Worm (Caenorhabditis elegans) whole organism, L4 larva: Measurements from ENCODE around the gene H41C03.1.

Experiments used
- F10B5.3 ChIP-seq: sonication (generic microtip); optimal IDR thresholded peaks from 2 replicates; lab custom pipeline; 2016; ENCODE audit warnings: mild to moderate bottlenecking, missing genetic modification characterization, missing compliant biosample characterization
- F26F4.8 ChIP-seq: fragments of 200-800 bp; sonication (Bioruptor generic); conservative IDR thresholded peaks from 2 replicates; pipeline ENCODE4 v1.3.6; 2022; ENCODE audit warnings: missing genetic modification characterization, missing compliant biosample characterization
- R02D3.7 ChIP-seq: fragments of 150-350 bp; sonication (generic microtip); optimal IDR thresholded peaks from 3 replicates; lab custom pipeline; 2014; ENCODE audit warnings: missing biosample characterization, missing genetic modification characterization
- Y105C5A.15 ChIP-seq: fragments of 200-800 bp; sonication (Bioruptor generic); IDR thresholded peaks from 2 replicates; pipeline ENCODE4 v1.3.6; 2022; ENCODE audit warnings: missing genetic modification characterization, missing compliant biosample characterization
- Y48G9A.11 ChIP-seq: fragments of 200-800 bp; sonication (Bioruptor generic); IDR thresholded peaks from 2 replicates; pipeline ENCODE4 v1.3.6; 2022; ENCODE audit warnings: missing genetic modification reagents, missing genetic modification characterization, missing compliant biosample characterization
- Y5F2A.4 ChIP-seq: fragments of 200-800 bp; sonication (Bioruptor generic); optimal IDR thresholded peaks from 2 replicates; lab custom pipeline; 2018; ENCODE audit warnings: mild to moderate bottlenecking, missing genetic modification characterization, missing compliant biosample characterization
- aha-1 ChIP-seq: fragments of 150-350 bp; peaks from one replicate; lab custom pipeline; 2014; ENCODE audit warnings: missing biosample characterization, missing genetic modification characterization
- attf-4 ChIP-seq: sonication (generic microtip); optimal IDR thresholded peaks from 3 replicates; lab custom pipeline; 2017; ENCODE audit warnings: missing biosample characterization, missing genetic modification characterization
- daf-12 ChIP-seq: fragments of 150-350 bp; optimal IDR thresholded peaks from 2 replicates; lab custom pipeline; 2014; ENCODE audit warnings: missing biosample characterization, missing genetic modification reagents, missing genetic modification characterization
- daf-16 ChIP-seq, 3 experiments: sonication (generic microtip); optimal IDR thresholded peaks; 2 replicates each; lab custom pipeline; 2016 to 2017; ENCODE audit warnings: missing genetic modification characterization in 3 of 3, missing genetic modification reagents in 3 of 3, mild to moderate bottlenecking in 2 of 3, missing compliant biosample characterization in 2 of 3, missing biosample characterization in 1 of 3, moderate library complexity in 1 of 3
- daf-8 ChIP-seq: fragments of 200-800 bp; sonication (Bioruptor generic); IDR thresholded peaks from 2 replicates; pipeline ENCODE4 v1.3.6; 2022; ENCODE audit warnings: missing genetic modification characterization, missing compliant biosample characterization
- dmd-8 ChIP-seq: fragments of 200-800 bp; sonication (Bioruptor generic); IDR thresholded peaks from 2 replicates; pipeline ENCODE4 v1.3.6; 2022; ENCODE audit warnings: missing genetic modification characterization, missing compliant biosample characterization
- dmd-9 ChIP-seq: fragments of 200-800 bp; sonication (Bioruptor generic); IDR thresholded peaks from 2 replicates; pipeline ENCODE4 v1.3.6; 2022; ENCODE audit warnings: missing genetic modification reagents, missing genetic modification characterization, missing compliant biosample characterization
- dpl-1 ChIP-seq: fragments of 150-350 bp; optimal IDR thresholded peaks from 2 replicates; lab custom pipeline; 2014; ENCODE audit warnings: missing biosample characterization, missing genetic modification reagents, missing genetic modification characterization
- gei-8 ChIP-seq: fragments of 200-800 bp; sonication (Bioruptor generic); optimal IDR thresholded peaks from 2 replicates; lab custom pipeline; 2018; ENCODE audit warnings: mild to moderate bottlenecking, missing genetic modification characterization, missing compliant biosample characterization
- hif-1 ChIP-seq, 2 experiments: sonication (generic microtip); optimal IDR thresholded peaks; 2 replicates each; lab custom pipeline; 2016 to 2017; ENCODE audit warnings: missing compliant biosample characterization in 2 of 2, missing genetic modification characterization in 2 of 2, missing genetic modification reagents in 2 of 2, missing genotype in 2 of 2, mild to moderate bottlenecking in 1 of 2
- hlh-11 ChIP-seq: fragments of 200-800 bp; sonication (Bioruptor generic); optimal IDR thresholded peaks from 2 replicates; lab custom pipeline; 2018; ENCODE audit warnings: mild to moderate bottlenecking, missing genetic modification characterization, missing compliant biosample characterization
- hlh-30 ChIP-seq: sonication (generic microtip); optimal IDR thresholded peaks from 2 replicates; lab custom pipeline; 2017; ENCODE audit warnings: antibody characterized with exemption, mild to moderate bottlenecking, missing genetic modification characterization, missing compliant biosample characterization; ENCODE audit not compliant: insufficient read depth
- lim-7 ChIP-seq: fragments of 200-800 bp; sonication (Bioruptor generic); IDR thresholded peaks from 2 replicates; pipeline ENCODE4 v1.3.6; 2022; ENCODE audit warnings: missing genetic modification characterization, missing compliant biosample characterization
- lin-13 ChIP-seq: fragments of 150-350 bp; optimal IDR thresholded peaks from 2 replicates; lab custom pipeline; 2014; ENCODE audit warnings: missing biosample characterization, missing genetic modification reagents, missing genetic modification characterization
- lin-38 ChIP-seq: fragments of 200-800 bp; sonication (Bioruptor generic); IDR thresholded peaks from 2 replicates; pipeline ENCODE4 v1.3.6; 2022; ENCODE audit warnings: missing genetic modification reagents, missing genetic modification characterization, missing compliant biosample characterization
- lin-39 ChIP-seq: fragments of 150-350 bp; optimal IDR thresholded peaks from 2 replicates; lab custom pipeline; 2014; ENCODE audit warnings: missing biosample characterization, missing genetic modification reagents, missing genetic modification characterization
- lir-3 ChIP-seq: sonication (generic microtip); optimal IDR thresholded peaks from 2 replicates; lab custom pipeline; 2016; ENCODE audit warnings: mild to moderate bottlenecking, missing genetic modification characterization, missing compliant biosample characterization
- lsy-2 ChIP-seq, 2 experiments: fragments of 150-350 bp in 1 of 2; sonication (generic microtip) in 1 of 2; optimal IDR thresholded peaks; 2 replicates each; lab custom pipeline; 2014 to 2017; ENCODE audit warnings: missing biosample characterization in 2 of 2, missing genetic modification characterization in 2 of 2
- mes-2 ChIP-seq: sonication (generic microtip); optimal IDR thresholded peaks from 2 replicates; lab custom pipeline; 2016; ENCODE audit warnings: missing genotype, mild to moderate bottlenecking, missing genetic modification characterization, missing compliant biosample characterization; ENCODE audit not compliant: poor library complexity, severe bottlenecking
- mxl-2 ChIP-seq: fragments of 200-800 bp; sonication (Bioruptor generic); conservative IDR thresholded peaks from 2 replicates; pipeline ENCODE4 v1.3.6; 2022; ENCODE audit warnings: missing genetic modification reagents, missing genetic modification characterization, missing compliant biosample characterization
- nhr-11 ChIP-seq: fragments of 150-350 bp; optimal IDR thresholded peaks from 2 replicates; lab custom pipeline; 2014; ENCODE audit warnings: missing biosample characterization, missing genetic modification characterization
- pha-4 ChIP-seq, 2 experiments: fragments of 150-350 bp in 1 of 2; fragments of 200-800 bp in 1 of 2; sonication (Bioruptor generic) in 1 of 2; IDR thresholded peaks in 1 of 2; optimal IDR thresholded peaks in 1 of 2; 2 replicates each; pipeline versions ENCODE4 v1.3.6 to Lab custom; 2014 to 2022; ENCODE audit warnings: missing genetic modification characterization in 2 of 2, missing genetic modification reagents in 2 of 2, missing biosample characterization in 1 of 2, missing compliant biosample characterization in 1 of 2
- php-3 ChIP-seq: fragments of 200-800 bp; sonication (Bioruptor generic); IDR thresholded peaks from 2 replicates; pipeline ENCODE4 v1.3.6; 2022; ENCODE audit warnings: missing genetic modification reagents, missing genetic modification characterization, missing compliant biosample characterization
- pqm-1 ChIP-seq: sonication (generic microtip); optimal IDR thresholded peaks from 2 replicates; lab custom pipeline; 2017; ENCODE audit warnings: missing biosample characterization, missing genetic modification characterization
- skn-1 ChIP-seq: fragments of 150-350 bp; optimal IDR thresholded peaks from 2 replicates; lab custom pipeline; 2014; ENCODE audit warnings: missing biosample characterization, missing genetic modification characterization
- snpc-1.2 ChIP-seq: fragments of 200-800 bp; sonication (Bioruptor generic); IDR thresholded peaks from 2 replicates; pipeline ENCODE4 v1.3.6; 2022; ENCODE audit warnings: missing genetic modification reagents, missing genetic modification characterization, missing compliant biosample characterization
- snpc-4 ChIP-seq: fragments of 150-350 bp; optimal IDR thresholded peaks from 2 replicates; lab custom pipeline; 2014; ENCODE audit warnings: missing biosample characterization, missing genetic modification characterization
- tag-97 ChIP-seq: fragments of 200-800 bp; sonication (Bioruptor generic); IDR thresholded peaks from 2 replicates; pipeline ENCODE4 v1.3.6; 2022; ENCODE audit warnings: missing genetic modification characterization, missing compliant biosample characterization
- unc-130 ChIP-seq: sonication (generic microtip); optimal IDR thresholded peaks from 2 replicates; lab custom pipeline; 2016; ENCODE audit warnings: missing genetic modification reagents, missing genetic modification characterization, missing compliant biosample characterization
- unc-39 ChIP-seq: sonication (generic microtip); optimal IDR thresholded peaks from 2 replicates; lab custom pipeline; 2017; ENCODE audit warnings: missing biosample characterization, missing genetic modification characterization
- unc-62 ChIP-seq, 3 experiments: fragments of 150-350 bp in 1 of 3; sonication (generic microtip); optimal IDR thresholded peaks in 2 of 3; peaks in 1 of 3; 1 replicate in 1 of 3; 2 replicates in 2 of 3; lab custom pipeline; 2014 to 2017; ENCODE audit warnings: missing biosample characterization in 3 of 3, missing genetic modification characterization in 3 of 3, missing genetic modification reagents in 3 of 3, missing genotype in 1 of 3
- vab-7 ChIP-seq: fragments of 200-800 bp; sonication (Bioruptor generic); IDR thresholded peaks from 2 replicates; pipeline ENCODE4 v1.3.6; 2022; ENCODE audit warnings: missing genetic modification reagents, missing genetic modification characterization, missing compliant biosample characterization
- zip-11 ChIP-seq: fragments of 200-800 bp; sonication (Bioruptor generic); IDR thresholded peaks from 2 replicates; pipeline ENCODE4 v1.3.6; 2022; ENCODE audit warnings: missing genetic modification characterization, missing compliant biosample characterization
- zip-2 ChIP-seq: fragments of 150-350 bp; optimal IDR thresholded peaks from 2 replicates; lab custom pipeline; 2014; ENCODE audit warnings: missing biosample characterization, missing genetic modification characterization

H41C03.1 gene

ce11 chrII:5838453-5838852, 15.8 kb upstream of the H41C03.1 start, which contains the start of gene ZK1248.15:
ZK1248.15 (minus strand) TSS chrII:5838553.
- TF ChIP-seq lin-13 (GFP tag; lab: Kevin White, UChicago) = no peak
- TF ChIP-seq unc-62 (GFP tag; optimal IDR thresholded peaks at IDR 0.05 in 1 of 2; lab: Kevin White, UChicago) = peak in 1 of 2 experiments; percentile 86
- no peak for TF ChIP-seq unc-62 (tag; optimal IDR thresholded peaks at IDR 0.05; lab: Kevin White, UChicago)

- TF ChIP-seq daf-16 (GFP tag; optimal IDR thresholded peaks at IDR 0.05; lab: Kevin White, UChicago) (no peak), daf-16 (tag; optimal IDR thresholded peaks at IDR 0.05; lab: Kevin White, UChicago) (peak; percentile 24), zip-11 (GFP tag; lab: Robert Waterston, UW) (no peak), R02D3.7 (peak; percentile 88), lsy-2 (tag; optimal IDR thresholded peaks at IDR 0.05; lab: Kevin White, UChicago) (peak in 1 of 2 experiments; percentile 54), daf-8 (GFP tag; lab: Robert Waterston, UW) (no peak), pha-4 (GFP tag; IDR thresholded peaks at IDR 0.05; lab: Robert Waterston, UW) (no peak), pha-4 (tag; optimal IDR thresholded peaks at IDR 0.05; lab: Kevin White, UChicago) (no peak), hlh-11 (tag; lab: Kevin White, UChicago) (no peak), gei-8 (GFP tag; lab: Kevin White, UChicago) (no peak), mes-2 (tag; lab: Kevin White, UChicago) (peak; percentile 57), zip-2 (tag; lab: Kevin White, UChicago) (no peak), attf-4 (no peak), dpl-1 (GFP tag; lab: Kevin White, UChicago) (peak; percentile 12)
These were observed 15.0 kb upstream of the H41C03.1 start, which contains the start of gene ZK1248.19 for ce11 chrII:5839227-5839626. ZK1248.19 (minus strand) TSS chrII:5839414.

- TF ChIP-seq dmd-9 (no peak), nhr-11 (tag; lab: Kevin White, UChicago) (peak; percentile 34), daf-16 (GFP tag; optimal IDR thresholded peaks at IDR 0.05; lab: Kevin White, UChicago) (peak in 1 of 2 experiments; percentile 94), daf-16 (tag; optimal IDR thresholded peaks at IDR 0.05; lab: Kevin White, UChicago) (no peak)
- TF ChIP-seq, all 104 proteins: peak for 2
These were observed 13.1 kb upstream of the H41C03.1 start, which contains the start of gene lec-5 for ce11 chrII:5841053-5841547. lec-5 (minus strand) TSS chrII:5841103.

ce11 chrII:5841866-5842265, 12.4 kb upstream of the H41C03.1 start, which contains the start of gene nep-25:
nep-25 (plus strand) TSS chrII:5842240.
- peak in 1 of 2 experiments; percentile 90 for TF ChIP-seq unc-62 (GFP tag; optimal IDR thresholded peaks at IDR 0.05 in 1 of 2; lab: Kevin White, UChicago)
- TF ChIP-seq unc-62 (tag; optimal IDR thresholded peaks at IDR 0.05; lab: Kevin White, UChicago) = no peak
- TF ChIP-seq mxl-2 (GFP tag; lab: Robert Waterston, UW) = no peak
- no peak for TF ChIP-seq hlh-30
- peak; percentile 46 for TF ChIP-seq aha-1 (tag; lab: Kevin White, UChicago)
- TF ChIP-seq, all 104 proteins: peak for 2

ce11 chrII:5844694-5845129, 9.5 kb upstream of the H41C03.1 start:
- TF ChIP-seq lin-38 (GFP tag; lab: Robert Waterston, UW) = peak; percentile 95
- peak; percentile 88 for TF ChIP-seq Y5F2A.4 (GFP tag; lab: Kevin White, UChicago)
- peak; percentile 83 for TF ChIP-seq dmd-8 (GFP tag; lab: Robert Waterston, UW)
- TF ChIP-seq lim-7 (GFP tag; lab: Robert Waterston, UW) = peak; percentile 76
- TF ChIP-seq Y48G9A.11 (GFP tag; lab: Robert Waterston, UW) = peak; percentile 88
- TF ChIP-seq hif-1 (tag; optimal IDR thresholded peaks at IDR 0.05; lab: Kevin White, UChicago) = peak; percentile 88 to 94
- TF ChIP-seq unc-39 (tag; lab: Kevin White, UChicago) = peak; percentile 75
- peak; percentile 95 for TF ChIP-seq F10B5.3 (tag; lab: Kevin White, UChicago)
- TF ChIP-seq Y105C5A.15 (GFP tag; lab: Robert Waterston, UW) = peak; percentile 74; the same call in 1 of the 2 replicates
- TF ChIP-seq pqm-1 = peak; percentile 53
- TF ChIP-seq tag-97 (GFP tag; lab: Robert Waterston, UW) = no peak
- TF ChIP-seq snpc-1.2 (GFP tag; lab: Robert Waterston, UW) = peak; percentile 94
- TF ChIP-seq skn-1 (tag; lab: Kevin White, UChicago) = peak; percentile 55
- TF ChIP-seq lir-3 (tag; lab: Kevin White, UChicago) = peak; percentile 87
- peak; percentile 98 for TF ChIP-seq snpc-4 (tag; lab: Kevin White, UChicago)
- TF ChIP-seq php-3 = peak; percentile 92
- TF ChIP-seq unc-130 (GFP tag; lab: Kevin White, UChicago) = peak; percentile 93
- TF ChIP-seq lin-39 = peak; percentile 85
- TF ChIP-seq vab-7 (GFP tag; lab: Robert Waterston, UW) = peak; percentile 87
- TF ChIP-seq daf-16 (GFP tag; optimal IDR thresholded peaks at IDR 0.05; lab: Kevin White, UChicago) = peak; percentile 89 to 97
- peak; percentile 89 for TF ChIP-seq daf-16 (tag; optimal IDR thresholded peaks at IDR 0.05; lab: Kevin White, UChicago)
- peak; percentile 43 for TF ChIP-seq daf-12 (tag; lab: Kevin White, UChicago)
- 0 out of 2 replicates have a peak, but pooled peaks have one; percentile 52 for TF ChIP-seq zip-11 (GFP tag; lab: Robert Waterston, UW)
- TF ChIP-seq F26F4.8 (GFP tag; lab: Robert Waterston, UW) = 0 out of 2 replicates have a peak, but pooled peaks have one; percentile 34
